Fruit fly (Drosophila melanogaster): ENCODE data around the gene Arts.

Gene Arts

DNA sequence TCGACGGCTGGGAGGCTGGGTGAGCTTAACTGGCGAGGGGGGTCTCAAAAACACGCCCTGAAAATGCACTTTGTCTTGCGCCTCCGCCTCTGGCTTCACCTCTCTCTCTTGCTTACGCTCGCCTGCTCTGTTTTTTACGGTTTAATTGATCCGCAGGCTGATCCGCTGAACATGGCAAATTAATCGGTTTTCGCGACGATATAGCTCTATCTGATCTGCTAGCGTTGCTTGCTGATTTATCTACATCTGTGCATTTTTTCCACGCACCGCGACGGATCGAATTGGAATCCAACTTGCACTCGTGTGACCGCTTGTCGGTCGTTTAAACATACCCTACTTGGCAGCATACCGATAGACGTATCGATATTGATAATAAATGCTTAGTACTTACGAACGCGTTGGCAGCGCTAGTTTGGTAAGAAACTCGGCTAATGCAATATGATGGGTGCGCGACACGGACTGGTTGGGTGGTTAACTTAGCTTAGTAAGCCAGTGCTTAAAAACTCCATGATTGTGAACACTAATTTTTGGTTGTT lies 45.0 kb downstream of the Arts start, which contains the start of gene Abl (continued):
- TF ChIP-seq Ets97D (GFP tag; optimal IDR thresholded peaks at IDR 0.05) (peak; percentile 97), CG14014 (GFP tag; IDR thresholded peaks at IDR 0.05) (peak; percentile 47; the same call in 1 of the 2 replicates), NC2β (GFP tag; optimal IDR thresholded peaks at IDR 0.05) (peak; percentile 67), Stat92E (GFP tag; optimal IDR thresholded peaks at IDR 0.05) (peak in 1 of 3 experiments; percentile 85), ATbp (GFP tag; optimal IDR thresholded peaks at IDR 0.05) (no peak), Drgx (GFP tag; IDR thresholded peaks at IDR 0.05) (0 out of 2 replicates have a peak, but pooled peaks have one; percentile 22), br (optimal IDR thresholded peaks at IDR 0.05) (no peak), H2.0 (GFP tag; IDR thresholded peaks at IDR 0.05) (no peak), MBD-R2 (GFP tag; IDR thresholded peaks at IDR 0.05) (peak; percentile 82), tx (GFP tag; optimal IDR thresholded peaks at IDR 0.05) (peak; percentile 68), CG42726 (GFP tag; IDR thresholded peaks at IDR 0.05; ENCODE audit: partially characterized antibody) (peak; percentile 89), ranshi (GFP tag; IDR thresholded peaks at IDR 0.05) (no peak), bcd (GFP tag; optimal IDR thresholded peaks at IDR 0.05) (peak; percentile 44), CG11560 (tag; IDR thresholded peaks at IDR 0.05) (peak; percentile 70; the same call in 2 of the 3 replicates), Hsf (GFP tag; optimal IDR thresholded peaks at IDR 0.05) (peak; percentile 75), NfI (GFP tag; optimal IDR thresholded peaks at IDR 0.05) (peak; percentile 46), Mrtf (GFP tag; IDR thresholded peaks at IDR 0.05) (0 out of 3 replicates have a peak, but pooled peaks have one; percentile 14), CG3281 (GFP tag; optimal IDR thresholded peaks at IDR 0.05) (peak; percentile 29), CG10543 (GFP tag; optimal IDR thresholded peaks at IDR 0.05) (peak; percentile 35), CG3407 (GFP tag; optimal IDR thresholded peaks at IDR 0.05) (peak; percentile 45), Rx (GFP tag; IDR thresholded peaks at IDR 0.05) (no peak), eyg (GFP tag; optimal IDR thresholded peaks at IDR 0.05) (peak; percentile 53), CG14860 (GFP tag; IDR thresholded peaks at IDR 0.05; ENCODE audit: partially characterized antibody) (peak; percentile 42; the same call in 1 of the 3 replicates), lov (optimal IDR thresholded peaks at IDR 0.05) (no peak), lov (GFP tag; IDR thresholded peaks at IDR 0.05) (0 out of 3 replicates have a peak, but pooled peaks have one; percentile 11), CG10147 (GFP tag; optimal IDR thresholded peaks at IDR 0.05) (peak; percentile 51), CG11093 (GFP tag; IDR thresholded peaks at IDR 0.05) (no peak), Hmx (GFP tag; optimal IDR thresholded peaks at IDR 0.05) (no peak), CG4617 (GFP tag; optimal IDR thresholded peaks at IDR 0.05; ENCODE audit: borderline replicate concordance) (peak; percentile 83), Fer3 (tag; optimal IDR thresholded peaks at IDR 0.05) (peak; percentile 62), Trl (optimal IDR thresholded peaks at IDR 0.05) (no peak), Trl (GFP tag; optimal IDR thresholded peaks at IDR 0.05) (peak; percentile 87), CG33213 (GFP tag; optimal IDR thresholded peaks at IDR 0.05) (peak; percentile 97), Doc3 (GFP tag; IDR thresholded peaks at IDR 0.05; ENCODE audit: partially characterized antibody) (peak; percentile 69; the same call in 2 of the 3 replicates), fd3F (GFP tag; optimal IDR thresholded peaks at IDR 0.05) (peak; percentile 25), seq (GFP tag; IDR thresholded peaks at IDR 0.05) (peak; percentile 53; the same call in 1 of the 2 replicates), CG1603 (tag; optimal IDR thresholded peaks at IDR 0.05) (peak; percentile 94), CG4854 (GFP tag; optimal IDR thresholded peaks at IDR 0.05) (peak; percentile 55), CG8388 (GFP tag; optimal IDR thresholded peaks at IDR 0.05) (no peak), en (GFP tag; optimal IDR thresholded peaks at IDR 0.05) (peak; percentile 32), Hr3 (GFP tag; optimal IDR thresholded peaks at IDR 0.05) (peak; percentile 44), chif (GFP tag; optimal IDR thresholded peaks at IDR 0.05) (peak; percentile 73 to 75), knrl (GFP tag; IDR thresholded peaks at IDR 0.05; ENCODE audit: partially characterized antibody) (peak; percentile 83), hth (optimal IDR thresholded peaks at IDR 0.05) (no peak), lilli (GFP tag; optimal IDR thresholded peaks at IDR 0.05) (peak; percentile 68), zen (tag; optimal IDR thresholded peaks at IDR 0.05) (peak; percentile 75), unpg (GFP tag; optimal IDR thresholded peaks at IDR 0.05) (peak; percentile 31), CG10462 (GFP tag; optimal IDR thresholded peaks at IDR 0.05) (peak; percentile 1), Vsx1 (GFP tag; optimal IDR thresholded peaks at IDR 0.05) (peak; percentile 22), CG6683 (GFP tag; optimal IDR thresholded peaks at IDR 0.05) (peak; percentile 34)

Measured in whole organism, embryonic.